Worm (Caenorhabditis elegans): Measurements from ENCODE around the gene ugt-32.

Gene ugt-32

DNA sequence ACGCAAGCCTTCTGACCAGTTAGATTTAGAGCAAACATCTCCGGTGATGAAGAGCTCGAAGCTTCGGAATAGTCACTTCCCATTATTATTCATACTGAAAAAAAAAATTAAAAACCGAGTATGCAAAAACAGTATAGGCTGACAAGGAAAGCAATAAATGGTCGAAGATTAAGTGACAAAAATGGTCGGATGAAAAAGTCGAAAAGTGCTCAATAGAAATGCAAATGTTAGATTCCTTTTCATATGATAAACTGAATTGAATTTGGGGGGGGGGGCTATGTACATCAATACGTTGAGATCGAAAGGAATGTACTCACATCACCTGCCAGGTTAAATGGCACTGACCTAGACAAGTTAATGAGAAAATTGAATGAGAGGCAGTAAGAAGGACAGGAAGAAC, 19.0 kb upstream of the ugt-32 start, which contains the start of gene nhr-187:
Gene nhr-187 (minus strand): TSS at position 101 of the 400 bp plus-strand sequence.
- TF ChIP-seq unc-62 (GFP tag; optimal IDR thresholded peaks at IDR 0.05 in 1 of 2) (peak in 1 of 2 experiments; percentile 25), unc-62 (tag; optimal IDR thresholded peaks at IDR 0.05) (no peak), vab-7 (GFP tag; IDR thresholded peaks at IDR 0.05) (no peak)

DNA sequence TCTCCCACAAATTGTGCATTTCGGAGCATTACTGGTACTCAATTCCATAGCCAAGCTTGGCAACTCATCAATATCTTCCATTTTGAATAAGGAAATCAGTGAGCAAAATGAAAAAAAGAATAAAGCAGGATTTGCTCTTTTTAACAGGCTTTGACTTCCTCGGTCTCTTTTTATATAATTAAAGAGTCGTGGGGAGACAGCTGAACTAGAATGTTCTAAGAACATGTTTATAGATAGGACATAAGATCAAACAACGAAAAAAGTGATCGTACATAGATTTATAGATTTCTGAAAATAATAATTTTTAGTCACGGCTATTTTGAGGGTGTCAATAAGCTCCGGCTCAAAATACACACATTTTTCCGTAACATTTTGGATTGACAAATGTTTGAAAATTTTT, 16.3 kb upstream of the ugt-32 start, which contains the start of gene nhr-189:
Gene nhr-189 (minus strand): TSS at position 121 of the 400 bp plus-strand sequence.
- TF ChIP-seq egl-43 (GFP tag; IDR thresholded peaks at IDR 0.05) (no peak), aly-2 (tag; optimal IDR thresholded peaks at IDR 0.05) (no peak), mes-2 (tag; optimal IDR thresholded peaks at IDR 0.05; ENCODE audit: poor library complexity, severe bottlenecking) (no peak), daf-19 (GFP tag; conservative IDR thresholded peaks at IDR 0.05) (no peak), ZK546.5 (tag; optimal IDR thresholded peaks at IDR 0.05) (no peak), nhr-25 (tag; optimal IDR thresholded peaks at IDR 0.05; ENCODE audit: borderline replicate concordance, insufficient read depth) (no peak)

DNA sequence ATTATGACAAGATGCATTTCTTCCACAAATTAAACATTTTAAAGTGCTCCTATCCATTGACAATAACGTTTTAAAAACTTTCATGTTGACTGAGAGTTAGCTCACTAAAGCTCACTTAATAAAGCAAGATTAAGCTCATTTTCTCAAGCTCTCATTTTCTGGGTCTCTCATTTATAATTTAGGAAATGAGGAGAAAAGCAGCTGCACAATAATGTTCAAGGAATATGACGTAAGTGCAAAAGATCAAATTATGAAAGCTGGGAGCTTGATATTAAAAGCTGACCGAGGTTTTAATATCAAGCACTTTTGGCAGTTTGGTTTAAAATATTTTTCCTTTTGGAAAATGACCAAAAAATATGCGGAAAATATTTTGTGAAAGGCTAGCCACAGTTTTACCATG, 14.0 kb upstream of the ugt-32 start, which contains the start of gene nhr-188:
Gene nhr-188 (minus strand): TSS at position 84 of the 400 bp plus-strand sequence.
- TF ChIP-seq T20F7.1 (GFP tag; optimal IDR thresholded peaks at IDR 0.05) (no peak), mes-2 (tag; optimal IDR thresholded peaks at IDR 0.05; ENCODE audit: poor library complexity, severe bottlenecking) (no peak), ctbp-1 (GFP tag; IDR thresholded peaks at IDR 0.05) (no peak), nhr-10 (tag; optimal IDR thresholded peaks at IDR 0.05) (no peak), mdt-29 (GFP tag; IDR thresholded peaks at IDR 0.05) (no peak), aly-2 (tag; optimal IDR thresholded peaks at IDR 0.05) (no peak), F44E2.7 (GFP tag; IDR thresholded peaks at IDR 0.05) (no peak)

DNA sequence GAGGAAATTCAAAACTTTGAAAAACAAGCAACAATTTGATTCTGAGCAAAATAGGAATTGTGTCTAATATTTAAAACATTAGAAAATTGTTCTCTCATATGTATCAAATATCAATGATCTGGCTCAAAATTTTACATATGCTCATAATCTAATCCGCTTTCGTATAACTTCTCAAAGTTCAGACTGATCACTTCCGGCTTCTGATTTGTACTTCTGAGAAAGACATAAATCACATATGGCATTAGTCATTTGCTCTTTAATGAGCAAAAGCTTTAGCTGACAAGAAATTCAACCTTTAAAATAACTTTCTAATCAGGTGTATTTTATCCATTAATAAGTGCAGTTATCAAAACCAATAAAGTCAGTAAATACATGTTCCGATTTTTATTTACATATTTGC, 12.1 kb upstream of the ugt-32 start:
- TF ChIP-seq ceh-20 (GFP tag; IDR thresholded peaks at IDR 0.05) (no peak), nhr-11 (tag; optimal IDR thresholded peaks at IDR 0.05) (peak; percentile 8)

DNA sequence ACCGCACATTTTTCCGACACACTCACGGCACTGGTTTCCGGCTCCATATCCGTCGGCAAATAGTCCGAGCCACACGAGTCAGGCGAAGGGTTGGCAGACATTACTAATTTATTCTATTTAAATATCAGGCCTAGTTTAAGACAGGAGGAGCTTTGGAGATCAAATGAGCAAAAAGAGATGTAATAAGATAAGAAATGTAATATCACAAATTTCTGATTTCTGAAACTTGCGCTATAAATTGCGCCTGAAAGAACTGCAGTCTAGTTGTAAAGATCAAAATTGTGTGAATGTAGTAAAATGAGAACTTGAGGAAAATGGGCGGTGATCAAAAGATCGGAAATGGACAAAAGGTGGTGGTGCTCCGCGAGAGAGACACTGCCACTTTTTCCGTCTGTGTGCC, 11.0 kb upstream of the ugt-32 start, which contains the start of gene nhr-186:
Gene nhr-186 (minus strand): TSS at position 101 of the 400 bp plus-strand sequence.
- TF ChIP-seq unc-39 (tag; optimal IDR thresholded peaks at IDR 0.05), result no peak
- no peak for TF ChIP-seq duxl-1 (tag; optimal IDR thresholded peaks at IDR 0.05; ENCODE audit: poor library complexity)
- no peak for TF ChIP-seq saeg-2 (GFP tag; IDR thresholded peaks at IDR 0.05)
- TF ChIP-seq spr-1 (tag; optimal IDR thresholded peaks at IDR 0.05), result no peak
- no peak for TF ChIP-seq dmd-6 (GFP tag; IDR thresholded peaks at IDR 0.05)
- TF ChIP-seq arid-1 (GFP tag; conservative IDR thresholded peaks at IDR 0.05), result no peak
- no peak for TF ChIP-seq ceh-82 (tag; optimal IDR thresholded peaks at IDR 0.05)

DNA sequence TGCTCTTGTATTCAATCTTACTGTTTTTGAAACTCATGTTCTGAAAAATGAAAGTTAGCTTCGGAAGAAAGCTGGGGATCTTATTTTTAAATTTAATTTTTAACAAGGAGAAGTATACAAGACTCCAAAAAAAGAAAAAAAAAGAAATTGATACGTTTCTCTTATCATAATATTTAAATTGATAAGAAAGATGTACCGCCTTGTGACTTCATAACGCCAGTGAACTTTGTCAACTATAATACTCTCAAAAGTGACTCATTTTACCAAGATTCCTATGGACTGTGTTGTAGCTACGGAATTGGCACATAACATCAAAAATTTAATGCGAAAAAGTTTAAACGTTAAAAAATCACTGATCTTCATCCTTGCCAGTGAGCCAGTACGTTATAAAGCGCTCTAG, 8.0 kb upstream of the ugt-32 start:
- no peak for TF ChIP-seq madf-9 (GFP tag; conservative IDR thresholded peaks at IDR 0.05)
- TF ChIP-seq nhr-77 (tag; optimal IDR thresholded peaks at IDR 0.05), result peak; percentile 67
- peak; percentile 14 for TF ChIP-seq T20F7.1 (GFP tag; optimal IDR thresholded peaks at IDR 0.05)
- peak; percentile 67 for TF ChIP-seq pqm-1 (tag; optimal IDR thresholded peaks at IDR 0.05)
- peak; percentile 86 for TF ChIP-seq nhr-28 (tag; optimal IDR thresholded peaks at IDR 0.05)
- TF ChIP-seq nhr-25 (tag; optimal IDR thresholded peaks at IDR 0.05; ENCODE audit: borderline replicate concordance, insufficient read depth), result no peak
- TF ChIP-seq dmd-6 (GFP tag; IDR thresholded peaks at IDR 0.05), result peak; percentile 80
- peak; percentile 1 for TF ChIP-seq hlh-30 (tag; optimal IDR thresholded peaks at IDR 0.05; ENCODE audit: insufficient read depth)

- peak in 1 of 2 experiments; percentile 80 for TF ChIP-seq unc-62 (GFP tag; optimal IDR thresholded peaks at IDR 0.05 in 1 of 2)
- no peak for TF ChIP-seq unc-62 (tag; optimal IDR thresholded peaks at IDR 0.05)
- TF ChIP-seq ZK546.5 (tag; optimal IDR thresholded peaks at IDR 0.05), result no peak
Measured at ce11 chrV:3847268-3847667, 3.5 kb upstream of the ugt-32 start, which contains the start of gene nhr-185. Gene nhr-185 (minus strand): TSS chrV:3847368.
